Worm (Caenorhabditis elegans): ENCODE measurements around the gene pde-2.

The pde-2 gene

ce11 chrIII:8973163-8973562 lies 8.5 kb downstream of the pde-2 start:
- TF ChIP-seq C08G9.2 (tag; optimal IDR thresholded peaks at IDR 0.05) = no peak
- TF ChIP-seq dmd-4 (tag; optimal IDR thresholded peaks at IDR 0.05; ENCODE audit: borderline replicate concordance) = no peak
- no peak for TF ChIP-seq dve-1 (tag; optimal IDR thresholded peaks at IDR 0.05)
- no peak for TF ChIP-seq pha-2 (tag; optimal IDR thresholded peaks at IDR 0.05)
- no peak for TF ChIP-seq fkh-6 (tag; optimal IDR thresholded peaks at IDR 0.05)
- TF ChIP-seq fkh-10 (GFP tag; optimal IDR thresholded peaks at IDR 0.05) = no peak
- no peak for TF ChIP-seq unc-55 (GFP tag; optimal IDR thresholded peaks at IDR 0.05)
- TF ChIP-seq sox-2 (GFP tag; IDR thresholded peaks at IDR 0.05) = no peak
- no peak for TF ChIP-seq ceh-30 (tag; optimal IDR thresholded peaks at IDR 0.05)
- TF ChIP-seq che-1 (tag; optimal IDR thresholded peaks at IDR 0.05) = no peak
- TF ChIP-seq F13H6.1 (tag; optimal IDR thresholded peaks at IDR 0.05) = no peak
- no peak for TF ChIP-seq ref-2 (tag; optimal IDR thresholded peaks at IDR 0.05)
- TF ChIP-seq ahr-1 (tag; optimal IDR thresholded peaks at IDR 0.05) = no peak
- TF ChIP-seq ceh-48 (tag; optimal IDR thresholded peaks at IDR 0.05) = no peak
- no peak for TF ChIP-seq unc-42 (tag; optimal IDR thresholded peaks at IDR 0.05)
- TF ChIP-seq ceh-6 (GFP tag; optimal IDR thresholded peaks at IDR 0.05) = no peak
- no peak for TF ChIP-seq nhr-232 (tag; optimal IDR thresholded peaks at IDR 0.05)
- TF ChIP-seq K02D7.2 (tag; optimal IDR thresholded peaks at IDR 0.05) = no peak
- no peak for TF ChIP-seq npax-4 (tag; optimal IDR thresholded peaks at IDR 0.05)

- TF ChIP-seq hlh-13 (GFP tag; optimal IDR thresholded peaks at IDR 0.05) = no peak
- TF ChIP-seq ceh-2 (tag; optimal IDR thresholded peaks at IDR 0.05) = peak; percentile 36
- TF ChIP-seq ceh-30 (tag; optimal IDR thresholded peaks at IDR 0.05) = peak; percentile 37
- peak; percentile 58 for TF ChIP-seq ceh-14 (tag; optimal IDR thresholded peaks at IDR 0.05)
- TF ChIP-seq pros-1 (tag; optimal IDR thresholded peaks at IDR 0.05) = no peak
- no peak for TF ChIP-seq ceh-45 (GFP tag; IDR thresholded peaks at IDR 0.05)
- no peak for TF ChIP-seq ahr-1 (tag; optimal IDR thresholded peaks at IDR 0.05)
- peak; percentile 35 for TF ChIP-seq F13H6.1 (tag; optimal IDR thresholded peaks at IDR 0.05)
- TF ChIP-seq ceh-9 (tag; optimal IDR thresholded peaks at IDR 0.05) = no peak
- no peak for TF ChIP-seq dve-1 (tag; optimal IDR thresholded peaks at IDR 0.05)
- TF ChIP-seq sox-4 (tag; optimal IDR thresholded peaks at IDR 0.05) = peak; percentile 31
- TF ChIP-seq nfya-1 (tag; optimal IDR thresholded peaks at IDR 0.05) = peak; percentile 58
- TF ChIP-seq hlh-15 (tag; optimal IDR thresholded peaks at IDR 0.05) = peak; percentile 57
- peak; percentile 29 for TF ChIP-seq ets-4 (tag; optimal IDR thresholded peaks at IDR 0.05)
- TF ChIP-seq ceh-34 (tag; optimal IDR thresholded peaks at IDR 0.05) = peak; percentile 45
- TF ChIP-seq sox-2 (GFP tag; IDR thresholded peaks at IDR 0.05) = no peak
- TF ChIP-seq K02D7.2 (tag; optimal IDR thresholded peaks at IDR 0.05) = no peak
- no peak for TF ChIP-seq unc-3 (GFP tag; conservative IDR thresholded peaks at IDR 0.05)
- peak; percentile 3 for TF ChIP-seq unc-3 (tag; optimal IDR thresholded peaks at IDR 0.05)
- TF ChIP-seq syd-9 (tag; optimal IDR thresholded peaks at IDR 0.05) = peak; percentile 61
- no peak for TF ChIP-seq zip-5 (tag; optimal IDR thresholded peaks at IDR 0.05)
- TF ChIP-seq eyg-1 (tag; optimal IDR thresholded peaks at IDR 0.05) = no peak
- TF ChIP-seq tbx-2 (tag; optimal IDR thresholded peaks at IDR 0.05) = peak; percentile 54
- peak; percentile 20 for TF ChIP-seq nhr-232 (tag; optimal IDR thresholded peaks at IDR 0.05)
- peak; percentile 42 for TF ChIP-seq gmeb-2 (tag; optimal IDR thresholded peaks at IDR 0.05)
- TF ChIP-seq ceh-31 (tag; optimal IDR thresholded peaks at IDR 0.05) = peak; percentile 46
- peak; percentile 19 for TF ChIP-seq ceh-18 (tag; optimal IDR thresholded peaks at IDR 0.05)
- TF ChIP-seq lin-11 (tag; optimal IDR thresholded peaks at IDR 0.05) = peak; percentile 49
- peak; percentile 20 for TF ChIP-seq tbx-7 (tag; optimal IDR thresholded peaks at IDR 0.05)
- TF ChIP-seq ceh-19 (GFP tag; optimal IDR thresholded peaks at IDR 0.05) = peak; percentile 14
- TF ChIP-seq che-1 (tag; optimal IDR thresholded peaks at IDR 0.05) = peak; percentile 34
- no peak for TF ChIP-seq fax-1 (tag; optimal IDR thresholded peaks at IDR 0.05)
- TF ChIP-seq madf-2 (tag; optimal IDR thresholded peaks at IDR 0.05) = peak; percentile 48
- peak; percentile 35 for TF ChIP-seq unc-42 (tag; optimal IDR thresholded peaks at IDR 0.05)
- peak; percentile 3 for TF ChIP-seq C38D4.7 (GFP tag; optimal IDR thresholded peaks at IDR 0.05)
- TF ChIP-seq pat-9 (tag; optimal IDR thresholded peaks at IDR 0.05) = peak; percentile 26
These were observed 10.3 kb downstream of the pde-2 start, which contains the start of the genes eif-3.D and R08D7.4 for ce11 chrIII:8971255-8972020. Gene eif-3.D, minus strand, starts transcription at chrIII:8971578. Gene R08D7.4, plus strand, starts transcription at chrIII:8971892.
